Worm (Caenorhabditis elegans) whole organism, L4 larva: ENCODE data around the gene C06C6.9.

Source experiments
- F10B5.3 ChIP-seq: sonication (generic microtip); optimal IDR thresholded peaks from 2 replicates; lab custom pipeline; 2016; ENCODE audit warnings: mild to moderate bottlenecking, missing genetic modification characterization, missing compliant biosample characterization
- F49E8.2 ChIP-seq: sonication (generic microtip); optimal IDR thresholded peaks from 2 replicates; lab custom pipeline; 2016; ENCODE audit warnings: missing compliant biosample characterization, mild to moderate bottlenecking, missing genetic modification characterization, borderline replicate concordance
- T26A8.4 ChIP-seq: fragments of 200-800 bp; sonication (Bioruptor generic); IDR thresholded peaks from 2 replicates; pipeline ENCODE4 v1.3.6; 2022; ENCODE audit warnings: missing genetic modification characterization, missing compliant biosample characterization
- unc-62 ChIP-seq, 3 experiments: fragments of 150-350 bp in 1 of 3; sonication (generic microtip); optimal IDR thresholded peaks in 2 of 3; peaks in 1 of 3; 1 replicate in 1 of 3; 2 replicates in 2 of 3; lab custom pipeline; 2014 to 2017; ENCODE audit warnings: missing biosample characterization in 3 of 3, missing genetic modification characterization in 3 of 3, missing genetic modification reagents in 3 of 3, missing genotype in 1 of 3

ce11 chrV:15959456-15959855, 37.1 kb downstream of the C06C6.9 start:
- TF ChIP-seq T26A8.4 (GFP tag; lab: Robert Waterston, UW) (no peak), F49E8.2 (tag; lab: Kevin White, UChicago) (no peak), F10B5.3 (tag; lab: Kevin White, UChicago) (no peak), unc-62 (GFP tag; optimal IDR thresholded peaks at IDR 0.05 in 1 of 2; lab: Kevin White, UChicago) (no peak), unc-62 (tag; optimal IDR thresholded peaks at IDR 0.05; lab: Kevin White, UChicago) (no peak)
